Fruit fly (Drosophila melanogaster) whole organism, embryonic: ENCODE data around the gene jagn.

Source experiments
- Abd-B ChIP-seq: fragments of 200-800 bp; sonication (Bioruptor generic); optimal IDR thresholded peaks from 2 replicates; lab custom pipeline; 2018; ENCODE audit warnings: missing biosample characterization, mild to moderate bottlenecking, missing genetic modification characterization, moderate library complexity
- Ada2b ChIP-seq: fragments of 200-800 bp; sonication (Bioruptor generic); IDR thresholded peaks from 2 replicates; pipeline ENCODE4 v1.3.6; 2022; ENCODE audit warnings: missing biosample characterization, missing genetic modification characterization
- Atf3 ChIP-seq: fragments of 200-800 bp; sonication (Bioruptor generic); optimal IDR thresholded peaks from 3 replicates; lab custom pipeline; 2016; ENCODE audit warnings: missing biosample characterization, missing genetic modification characterization
- CG10543 ChIP-seq: fragments of 200-800 bp; sonication (Bioruptor generic); optimal IDR thresholded peaks from 3 replicates; lab custom pipeline; 2017; ENCODE audit warnings: missing biosample characterization, mild to moderate bottlenecking, missing genetic modification characterization, moderate library complexity
- CG11085 ChIP-seq: fragments of 200-800 bp; sonication (Bioruptor generic); IDR thresholded peaks from 2 replicates; pipeline ENCODE4 v1.3.6; 2022; ENCODE audit warnings: missing biosample characterization, missing genetic modification characterization
- CG11696 ChIP-seq: fragments of 200-800 bp; sonication (Bioruptor generic); IDR thresholded peaks from 2 replicates; pipeline ENCODE4 v1.3.6; 2022; ENCODE audit warnings: missing biosample characterization, missing genetic modification characterization
- CG2199 ChIP-seq: fragments of 200-800 bp; sonication (Bioruptor generic); IDR thresholded peaks from 3 replicates; pipeline ENCODE4 v1.3.6; 2022; ENCODE audit warnings: missing biosample characterization, missing genetic modification characterization
- CG2889 ChIP-seq: fragments of 200-800 bp; sonication (Bioruptor generic); IDR thresholded peaks from 3 replicates; pipeline ENCODE4 v1.3.6; 2022; ENCODE audit warnings: missing biosample characterization, missing genetic modification characterization
- CG34376 ChIP-seq: fragments of 200-800 bp; sonication (Bioruptor generic); optimal IDR thresholded peaks from 2 replicates; lab custom pipeline; 2018; ENCODE audit warnings: missing biosample characterization, mild to moderate bottlenecking, missing genetic modification characterization
- CG4328 ChIP-seq: fragments of 200-800 bp; sonication (Bioruptor generic); optimal IDR thresholded peaks from 3 replicates; lab custom pipeline; 2017; ENCODE audit warnings: missing biosample characterization, missing genetic modification reagents, missing genetic modification characterization
- CG6854 ChIP-seq: fragments of 200-800 bp; sonication (Bioruptor generic); optimal IDR thresholded peaks from 3 replicates; lab custom pipeline; 2017; ENCODE audit warnings: missing biosample characterization, mild to moderate bottlenecking, missing genetic modification characterization
- CG7839 ChIP-seq: fragments of 200-800 bp; sonication (Bioruptor generic); optimal IDR thresholded peaks from 3 replicates; lab custom pipeline; 2018; ENCODE audit warnings: missing biosample characterization, mild to moderate bottlenecking, missing genetic modification characterization, moderate library complexity
- CG7963 ChIP-seq: fragments of 200-800 bp; sonication (Bioruptor generic); IDR thresholded peaks from 3 replicates; pipeline ENCODE4 v1.3.6; 2022; ENCODE audit warnings: missing biosample characterization, missing genetic modification characterization; ENCODE audit not compliant: partially characterized antibody
- CG8281 ChIP-seq: fragments of 200-800 bp; sonication (Bioruptor generic); optimal IDR thresholded peaks from 2 replicates; lab custom pipeline; 2018; ENCODE audit warnings: missing biosample characterization, mild to moderate bottlenecking, missing genetic modification characterization, moderate library complexity
- CG8290 ChIP-seq, 3 experiments: fragments of 200-800 bp; sonication (Bioruptor generic); optimal IDR thresholded peaks; 2 replicates each; lab custom pipeline; 2016 to 2019; ENCODE audit warnings: missing biosample characterization in 3 of 3, missing genetic modification characterization in 3 of 3, mild to moderate bottlenecking in 2 of 3, moderate library complexity in 1 of 3
- CG8924 ChIP-seq: fragments of 200-800 bp; optimal IDR thresholded peaks from 3 replicates; lab custom pipeline; 2019; ENCODE audit warnings: missing biosample characterization, mild to moderate bottlenecking, missing genetic modification characterization, moderate library complexity
- CG9215 ChIP-seq: fragments of 200-800 bp; sonication (Bioruptor generic); IDR thresholded peaks from 2 replicates; pipeline ENCODE4 v1.3.6; 2022; ENCODE audit warnings: missing biosample characterization, missing genetic modification characterization
- D ChIP-seq, 2 experiments: fragments of 200-800 bp in 1 of 2; fragments of >200 bp in 1 of 2; sonication (Bioruptor generic) in 1 of 2; optimal IDR thresholded peaks; 2 replicates in 1 of 2; 3 replicates in 1 of 2; lab custom pipeline; 2017; ENCODE audit warnings: mild to moderate bottlenecking in 1 of 2, missing biosample characterization in 1 of 2, missing genetic modification characterization in 1 of 2, missing genetic modification reagents in 1 of 2
- Dek ChIP-seq: fragments of 200-800 bp; sonication (Bioruptor generic); optimal IDR thresholded peaks from 3 replicates; lab custom pipeline; 2019; ENCODE audit warnings: missing biosample characterization, mild to moderate bottlenecking, missing genetic modification characterization, moderate library complexity
- Dip2 ChIP-seq: fragments of 200-800 bp; sonication (Bioruptor generic); IDR thresholded peaks from 2 replicates; pipeline ENCODE4 v1.3.6; 2022; ENCODE audit warnings: missing biosample characterization, missing genetic modification characterization
- E2f1 ChIP-seq: fragments of 200-800 bp; sonication (Bioruptor generic); IDR thresholded peaks from 2 replicates; pipeline ENCODE4 v1.3.6; 2022; ENCODE audit warnings: missing biosample characterization, missing genetic modification characterization
- Eip74EF ChIP-seq, 2 experiments: fragments of 200-800 bp in 1 of 2; fragments of >200 bp in 1 of 2; sonication (Bioruptor generic) in 1 of 2; optimal IDR thresholded peaks; 2 replicates each; lab custom pipeline; 2017 to 2019; ENCODE audit warnings: missing biosample characterization in 2 of 2, missing genetic modification characterization in 2 of 2, mild to moderate bottlenecking in 1 of 2, moderate library complexity in 1 of 2
- Gsc ChIP-seq: fragments of 200-800 bp; sonication (Bioruptor generic); IDR thresholded peaks from 2 replicates; pipeline ENCODE4 v1.3.6; 2022; ENCODE audit warnings: missing biosample characterization, missing genetic modification characterization
- HLH54F ChIP-seq: fragments of 200-800 bp; sonication (Bioruptor generic); optimal IDR thresholded peaks from 3 replicates; lab custom pipeline; 2016; ENCODE audit warnings: missing biosample characterization, missing genetic modification characterization
- Hey ChIP-seq: fragments of 200-800 bp; sonication (Bioruptor generic); optimal IDR thresholded peaks from 3 replicates; lab custom pipeline; 2018; ENCODE audit warnings: missing biosample characterization, mild to moderate bottlenecking, missing genetic modification characterization
- HmgZ ChIP-seq: fragments of 200-800 bp; sonication (Bioruptor generic); optimal IDR thresholded peaks from 2 replicates; lab custom pipeline; 2018; ENCODE audit warnings: missing biosample characterization, mild to moderate bottlenecking, missing genetic modification characterization
- MTF-1 ChIP-seq: fragments of 200-800 bp; sonication (Bioruptor generic); optimal IDR thresholded peaks from 2 replicates; lab custom pipeline; 2018; ENCODE audit warnings: missing biosample characterization, mild to moderate bottlenecking, missing genetic modification characterization, borderline replicate concordance
- Pdp1 ChIP-seq, 2 experiments: fragments of 200-800 bp; sonication (Bioruptor generic); optimal IDR thresholded peaks; 3 replicates each; lab custom pipeline; 2016; ENCODE audit warnings: missing biosample characterization in 2 of 2, missing genetic modification characterization in 2 of 2, mild to moderate bottlenecking in 1 of 2, moderate library complexity in 1 of 2
- Ravus ChIP-seq: fragments of 200-800 bp; sonication (Bioruptor generic); IDR thresholded peaks from 2 replicates; pipeline ENCODE4 v1.3.6; 2022; ENCODE audit warnings: missing biosample characterization, missing genetic modification characterization
- ato ChIP-seq: fragments of 200-800 bp; sonication (Bioruptor generic); IDR thresholded peaks from 2 replicates; pipeline ENCODE4 v1.3.6; 2022; ENCODE audit warnings: missing biosample characterization, missing genetic modification characterization; ENCODE audit not compliant: partially characterized antibody
- caup ChIP-seq: fragments of 200-800 bp; sonication (Bioruptor generic); optimal IDR thresholded peaks from 3 replicates; lab custom pipeline; 2017; ENCODE audit warnings: missing biosample characterization, mild to moderate bottlenecking, missing genetic modification characterization, moderate library complexity; ENCODE audit not compliant: severe bottlenecking
- chinmo ChIP-seq: fragments of 200-800 bp; sonication (Bioruptor generic); IDR thresholded peaks from 4 replicates; pipeline ENCODE4 v1.3.6; 2022; ENCODE audit warnings: missing biosample characterization, missing genetic modification characterization; ENCODE audit not compliant: partially characterized antibody
- cwo ChIP-seq: fragments of 200-800 bp; sonication (Bioruptor generic); optimal IDR thresholded peaks from 3 replicates; lab custom pipeline; 2017; ENCODE audit warnings: missing biosample characterization, missing genetic modification characterization, mild to moderate bottlenecking, moderate library complexity, missing genetic modification reagents
- danr ChIP-seq: fragments of 200-800 bp; sonication (Bioruptor generic); IDR thresholded peaks from 2 replicates; pipeline ENCODE4 v1.3.6; 2022; ENCODE audit warnings: missing biosample characterization, missing genetic modification characterization
- dysf ChIP-seq: fragments of 200-800 bp; sonication (Bioruptor generic); IDR thresholded peaks from 3 replicates; pipeline ENCODE4 v1.3.6; 2022; ENCODE audit warnings: missing biosample characterization, missing genetic modification characterization
- exex ChIP-seq: fragments of 200-800 bp; sonication (Bioruptor generic); optimal IDR thresholded peaks from 4 replicates; lab custom pipeline; 2018; ENCODE audit warnings: missing biosample characterization, mild to moderate bottlenecking, missing genetic modification characterization, moderate library complexity
- ftz-f1 ChIP-seq: fragments of 200-800 bp; sonication (Bioruptor generic); optimal IDR thresholded peaks from 2 replicates; lab custom pipeline; 2016; ENCODE audit warnings: missing biosample characterization, missing genetic modification characterization
- fu2 ChIP-seq: fragments of 200-800 bp; sonication (Bioruptor generic); optimal IDR thresholded peaks from 2 replicates; lab custom pipeline; 2016; ENCODE audit warnings: missing biosample characterization, missing genetic modification characterization
- gce ChIP-seq: fragments of 200-800 bp; sonication (Bioruptor generic); IDR thresholded peaks from 3 replicates; pipeline ENCODE4 v1.3.6; 2022; ENCODE audit warnings: missing biosample characterization, missing genetic modification characterization
- grn ChIP-seq: fragments of 200-800 bp; sonication (Bioruptor generic); optimal IDR thresholded peaks from 3 replicates; lab custom pipeline; 2017; ENCODE audit warnings: missing biosample characterization, missing genetic modification characterization
- ind ChIP-seq: fragments of 200-800 bp; sonication (Bioruptor generic); optimal IDR thresholded peaks from 3 replicates; lab custom pipeline; 2016; ENCODE audit warnings: missing biosample characterization, missing genetic modification characterization
- inv ChIP-seq: fragments of 200-800 bp; sonication (Bioruptor generic); IDR thresholded peaks from 2 replicates; pipeline ENCODE4 v1.3.6; 2022; ENCODE audit warnings: missing biosample characterization, missing genetic modification characterization; ENCODE audit not compliant: partially characterized antibody
- mirr ChIP-seq: fragments of 200-800 bp; sonication (Bioruptor generic); optimal IDR thresholded peaks from 3 replicates; lab custom pipeline; 2018; ENCODE audit warnings: missing biosample characterization, mild to moderate bottlenecking, missing genetic modification characterization
- schlank ChIP-seq: fragments of 200-800 bp; sonication (Bioruptor generic); optimal IDR thresholded peaks from 2 replicates; lab custom pipeline; 2018; ENCODE audit warnings: missing biosample characterization, mild to moderate bottlenecking, missing genetic modification characterization
- sug ChIP-seq: fragments of 200-800 bp; optimal IDR thresholded peaks from 2 replicates; lab custom pipeline; 2019; ENCODE audit warnings: missing biosample characterization, mild to moderate bottlenecking, missing genetic modification characterization, moderate library complexity
- wdn ChIP-seq: fragments of 200-800 bp; sonication (Bioruptor generic); IDR thresholded peaks from 2 replicates; pipeline ENCODE4 v1.3.6; 2022; ENCODE audit warnings: missing biosample characterization, missing genetic modification characterization
- zen ChIP-seq: fragments of 200-800 bp; sonication (Bioruptor generic); optimal IDR thresholded peaks from 3 replicates; lab custom pipeline; 2018; ENCODE audit warnings: missing biosample characterization, mild to moderate bottlenecking, missing genetic modification characterization, moderate library complexity

jagn gene

dm6 chr3R:5821243-5821642 is 42.1 kb downstream of the jagn start, which contains the start of gene Hpr1 (continued):
- TF ChIP-seq HLH54F (GFP tag; lab: Kevin White, UChicago) = no peak
- no peak for TF ChIP-seq CG7839 (tag; lab: Kevin White, UChicago)
- no peak for TF ChIP-seq ato (GFP tag; lab: Robert Waterston, UW)
- TF ChIP-seq CG11696 (GFP tag; lab: Robert Waterston, UW) = no peak
- no peak for TF ChIP-seq CG6854 (GFP tag; lab: Kevin White, UChicago)
- TF ChIP-seq CG8281 (tag; lab: Kevin White, UChicago) = no peak
- TF ChIP-seq Ravus (GFP tag; lab: Robert Waterston, UW) = no peak
- no peak for TF ChIP-seq ind (GFP tag; lab: Kevin White, UChicago)
- no peak for TF ChIP-seq CG9215 (GFP tag; lab: Robert Waterston, UW)
- TF ChIP-seq CG4328 = no peak
- no peak for TF ChIP-seq danr (GFP tag; lab: Robert Waterston, UW)
- TF ChIP-seq CG2889 (GFP tag; lab: Robert Waterston, UW) = no peak

- no peak for TF ChIP-seq CG11085
- TF ChIP-seq dysf = peak; percentile 12; the same call in 1 of the 3 replicates
- TF ChIP-seq grn (GFP tag; lab: Kevin White, UChicago) = peak; percentile 59
- peak; percentile 25 for TF ChIP-seq cwo (GFP tag; lab: Kevin White, UChicago)
- TF ChIP-seq HmgZ = peak; percentile 1
- TF ChIP-seq CG10543 (GFP tag; lab: Kevin White, UChicago) = peak; percentile 23
- no peak for TF ChIP-seq Abd-B (GFP tag; lab: Kevin White, UChicago)
- TF ChIP-seq Pdp1 (GFP tag; optimal IDR thresholded peaks at IDR 0.05; lab: Kevin White, UChicago) = peak in 1 of 2 experiments; percentile 8
- peak; percentile 39; the same call in 1 of the 3 replicates for TF ChIP-seq CG2199 (GFP tag; lab: Robert Waterston, UW)
- no peak for TF ChIP-seq zen
- peak; percentile 65 for TF ChIP-seq mirr (GFP tag; lab: Kevin White, UChicago)
- TF ChIP-seq sug (tag; lab: Kevin White, UChicago) = peak; percentile 76
- peak; percentile 81 for TF ChIP-seq exex (tag; lab: Kevin White, UChicago)
- no peak for TF ChIP-seq MTF-1
- peak; percentile 23 for TF ChIP-seq CG34376
- peak; percentile 24 for TF ChIP-seq Hey (tag; lab: Kevin White, UChicago)
- TF ChIP-seq ftz-f1 (GFP tag; lab: Kevin White, UChicago) = peak; percentile 77
These were observed 42.6 kb downstream of the jagn start, which contains the start of gene CG46303 for dm6 chr3R:5821750-5822149. CG46303 (plus strand) TSS chr3R:5821972.

dm6 chr3R:5824456-5824855 is 45.3 kb downstream of the jagn start, which contains the start of the genes Sec20 and dgrn:
Sec20 (minus strand) TSS chr3R:5824532.
dgrn (plus strand) TSS chr3R:5824615.
- no peak for TF ChIP-seq schlank (tag; lab: Kevin White, UChicago)
- no peak for TF ChIP-seq wdn (GFP tag; lab: Robert Waterston, UW)
- no peak for TF ChIP-seq CG11085
- TF ChIP-seq Dek = peak; percentile 62
- peak; percentile 2 for TF ChIP-seq Atf3 (GFP tag; lab: Kevin White, UChicago)
- TF ChIP-seq caup (GFP tag; lab: Kevin White, UChicago) = peak; percentile 54
- peak; percentile 84 for TF ChIP-seq CG7963
- peak; percentile 69 for TF ChIP-seq CG8290 (GFP tag; optimal IDR thresholded peaks at IDR 0.05; lab: Kevin White, UChicago)
- TF ChIP-seq CG8290 (tag; optimal IDR thresholded peaks at IDR 0.05; lab: Kevin White, UChicago) = no peak
- TF ChIP-seq Gsc (GFP tag; lab: Robert Waterston, UW) = no peak
- TF ChIP-seq inv (GFP tag; lab: Robert Waterston, UW) = peak; percentile 96
- no peak for TF ChIP-seq D (optimal IDR thresholded peaks at IDR 0.05; lab: Kevin White, UChicago)
- TF ChIP-seq D (GFP tag; optimal IDR thresholded peaks at IDR 0.05; lab: Kevin White, UChicago) = peak; percentile 24
- peak; percentile 85; the same call in 3 of the 4 replicates for TF ChIP-seq chinmo (GFP tag; lab: Robert Waterston, UW)
- no peak for TF ChIP-seq fu2
- TF ChIP-seq Eip74EF (GFP tag; optimal IDR thresholded peaks at IDR 0.05; lab: Kevin White, UChicago) = no peak
- peak; percentile 42 for TF ChIP-seq E2f1 (GFP tag; lab: Robert Waterston, UW)
- TF ChIP-seq Dip2 (GFP tag; lab: Robert Waterston, UW) = no peak
- peak; percentile 33; the same call in 1 of the 2 replicates for TF ChIP-seq Ada2b (GFP tag; lab: Robert Waterston, UW)
- TF ChIP-seq gce (GFP tag; lab: Robert Waterston, UW) = no peak
- TF ChIP-seq CG8924 (tag; lab: Kevin White, UChicago) = peak; percentile 73
